Worm (Caenorhabditis elegans) whole organism, L4 larva: ENCODE data around the gene mpk-2.

Experiments
- D1046.2 ChIP-seq: fragments of 200-800 bp; sonication (Bioruptor generic); IDR thresholded peaks from 2 replicates; pipeline ENCODE4 v1.3.6; 2022; ENCODE audit warnings: missing genetic modification characterization, missing compliant biosample characterization
- F10B5.3 ChIP-seq: sonication (generic microtip); optimal IDR thresholded peaks from 2 replicates; lab custom pipeline; 2016; ENCODE audit warnings: mild to moderate bottlenecking, missing genetic modification characterization, missing compliant biosample characterization
- F37D6.2 ChIP-seq: sonication (generic microtip); optimal IDR thresholded peaks from 2 replicates; lab custom pipeline; 2016; ENCODE audit warnings: mild to moderate bottlenecking, missing genetic modification characterization, missing compliant biosample characterization
- F49E8.2 ChIP-seq: sonication (generic microtip); optimal IDR thresholded peaks from 2 replicates; lab custom pipeline; 2016; ENCODE audit warnings: missing compliant biosample characterization, mild to moderate bottlenecking, missing genetic modification characterization, borderline replicate concordance
- T26A8.4 ChIP-seq: fragments of 200-800 bp; sonication (Bioruptor generic); IDR thresholded peaks from 2 replicates; pipeline ENCODE4 v1.3.6; 2022; ENCODE audit warnings: missing genetic modification characterization, missing compliant biosample characterization
- Y48G9A.11 ChIP-seq: fragments of 200-800 bp; sonication (Bioruptor generic); IDR thresholded peaks from 2 replicates; pipeline ENCODE4 v1.3.6; 2022; ENCODE audit warnings: missing genetic modification reagents, missing genetic modification characterization, missing compliant biosample characterization
- Y5F2A.4 ChIP-seq: fragments of 200-800 bp; sonication (Bioruptor generic); optimal IDR thresholded peaks from 2 replicates; lab custom pipeline; 2018; ENCODE audit warnings: mild to moderate bottlenecking, missing genetic modification characterization, missing compliant biosample characterization
- ZK337.2 ChIP-seq: fragments of 200-800 bp; sonication (Bioruptor generic); IDR thresholded peaks from 2 replicates; pipeline ENCODE4 v1.3.6; 2022; ENCODE audit warnings: missing genetic modification reagents, missing genetic modification characterization, missing compliant biosample characterization
- ZK546.5 ChIP-seq, 2 experiments: sonication (generic microtip); optimal IDR thresholded peaks; 2 replicates each; lab custom pipeline; 2017; ENCODE audit warnings: missing biosample characterization in 2 of 2, missing genetic modification characterization in 2 of 2
- aha-1 ChIP-seq: fragments of 150-350 bp; peaks from one replicate; lab custom pipeline; 2014; ENCODE audit warnings: missing biosample characterization, missing genetic modification characterization
- aly-2 ChIP-seq: sonication (generic microtip); optimal IDR thresholded peaks from 2 replicates; lab custom pipeline; 2018; ENCODE audit warnings: missing biosample characterization, missing genetic modification characterization
- ama-1 ChIP-seq: fragments of 150-350 bp; optimal IDR thresholded peaks from 2 replicates; lab custom pipeline; 2014; ENCODE audit warnings: inconsistent platforms, mixed read lengths
- arid-1 ChIP-seq: fragments of 200-800 bp; sonication (Bioruptor generic); conservative IDR thresholded peaks from 2 replicates; pipeline ENCODE4 v1.3.6; 2022; ENCODE audit warnings: missing genetic modification reagents, missing genetic modification characterization, missing compliant biosample characterization
- ceh-20 ChIP-seq: fragments of 200-800 bp; sonication (Bioruptor generic); IDR thresholded peaks from 2 replicates; pipeline ENCODE4 v1.3.6; 2022; ENCODE audit warnings: missing genetic modification reagents, missing genetic modification characterization, missing compliant biosample characterization
- ceh-32 ChIP-seq: sonication (generic microtip); optimal IDR thresholded peaks from 2 replicates; lab custom pipeline; 2016; ENCODE audit warnings: mild to moderate bottlenecking, missing genetic modification characterization, missing compliant biosample characterization; ENCODE audit not compliant: poor library complexity
- ceh-62 ChIP-seq: sonication (generic microtip); optimal IDR thresholded peaks from 2 replicates; lab custom pipeline; 2017; ENCODE audit warnings: missing biosample characterization, missing genetic modification characterization
- daf-12 ChIP-seq: fragments of 150-350 bp; optimal IDR thresholded peaks from 2 replicates; lab custom pipeline; 2014; ENCODE audit warnings: missing biosample characterization, missing genetic modification reagents, missing genetic modification characterization
- daf-16 ChIP-seq, 3 experiments: sonication (generic microtip); optimal IDR thresholded peaks; 2 replicates each; lab custom pipeline; 2016 to 2017; ENCODE audit warnings: missing genetic modification characterization in 3 of 3, missing genetic modification reagents in 3 of 3, mild to moderate bottlenecking in 2 of 3, missing compliant biosample characterization in 2 of 3, missing biosample characterization in 1 of 3, moderate library complexity in 1 of 3
- dmd-8 ChIP-seq: fragments of 200-800 bp; sonication (Bioruptor generic); IDR thresholded peaks from 2 replicates; pipeline ENCODE4 v1.3.6; 2022; ENCODE audit warnings: missing genetic modification characterization, missing compliant biosample characterization
- dmd-9 ChIP-seq: fragments of 200-800 bp; sonication (Bioruptor generic); IDR thresholded peaks from 2 replicates; pipeline ENCODE4 v1.3.6; 2022; ENCODE audit warnings: missing genetic modification reagents, missing genetic modification characterization, missing compliant biosample characterization
- duxl-1 ChIP-seq: sonication (generic microtip); optimal IDR thresholded peaks from 2 replicates; lab custom pipeline; 2016; ENCODE audit warnings: mild to moderate bottlenecking, missing genetic modification characterization, moderate library complexity, missing compliant biosample characterization; ENCODE audit not compliant: poor library complexity
- egl-27 ChIP-seq: sonication (generic microtip); optimal IDR thresholded peaks from 3 replicates; lab custom pipeline; 2017; ENCODE audit warnings: missing biosample characterization, missing genetic modification reagents, missing genetic modification characterization
- hif-1 ChIP-seq, 2 experiments: sonication (generic microtip); optimal IDR thresholded peaks; 2 replicates each; lab custom pipeline; 2016 to 2017; ENCODE audit warnings: missing compliant biosample characterization in 2 of 2, missing genetic modification characterization in 2 of 2, missing genetic modification reagents in 2 of 2, missing genotype in 2 of 2, mild to moderate bottlenecking in 1 of 2
- hmg-1.1 ChIP-seq: fragments of 200-800 bp; sonication (Bioruptor generic); IDR thresholded peaks from 2 replicates; pipeline ENCODE4 v1.3.6; 2022; ENCODE audit warnings: missing genetic modification reagents, missing genetic modification characterization, missing compliant biosample characterization
- lin-13 ChIP-seq: fragments of 150-350 bp; optimal IDR thresholded peaks from 2 replicates; lab custom pipeline; 2014; ENCODE audit warnings: missing biosample characterization, missing genetic modification reagents, missing genetic modification characterization
- lin-29 ChIP-seq: fragments of 200-800 bp; sonication (Bioruptor generic); IDR thresholded peaks from 2 replicates; pipeline ENCODE4 v1.3.6; 2022; ENCODE audit warnings: missing genetic modification reagents, missing genetic modification characterization, missing compliant biosample characterization
- lir-3 ChIP-seq: sonication (generic microtip); optimal IDR thresholded peaks from 2 replicates; lab custom pipeline; 2016; ENCODE audit warnings: mild to moderate bottlenecking, missing genetic modification characterization, missing compliant biosample characterization
- madf-5 ChIP-seq, 2 experiments: fragments of 200-800 bp; sonication (Bioruptor generic); IDR thresholded peaks; 2 replicates each; pipeline ENCODE4 v1.3.6; 2022; ENCODE audit warnings: missing compliant biosample characterization in 2 of 2, missing genetic modification characterization in 2 of 2
- mes-2 ChIP-seq: sonication (generic microtip); optimal IDR thresholded peaks from 2 replicates; lab custom pipeline; 2016; ENCODE audit warnings: missing genotype, mild to moderate bottlenecking, missing genetic modification characterization, missing compliant biosample characterization; ENCODE audit not compliant: poor library complexity, severe bottlenecking
- nhr-10 ChIP-seq: fragments of 150-350 bp; optimal IDR thresholded peaks from 2 replicates; lab custom pipeline; 2014; ENCODE audit warnings: missing biosample characterization, missing genetic modification characterization
- nhr-102 ChIP-seq: sonication (generic microtip); optimal IDR thresholded peaks from 2 replicates; lab custom pipeline; 2016; ENCODE audit warnings: mild to moderate bottlenecking, missing genetic modification characterization, moderate library complexity, missing compliant biosample characterization
- nhr-25 ChIP-seq: sonication (generic microtip); optimal IDR thresholded peaks from 2 replicates; lab custom pipeline; 2017; ENCODE audit warnings: missing genetic modification characterization, mild to moderate bottlenecking, missing compliant biosample characterization, antibody characterized with exemption, moderate library complexity, borderline replicate concordance; ENCODE audit not compliant: insufficient read depth
- pha-4 ChIP-seq, 2 experiments: fragments of 150-350 bp in 1 of 2; fragments of 200-800 bp in 1 of 2; sonication (Bioruptor generic) in 1 of 2; IDR thresholded peaks in 1 of 2; optimal IDR thresholded peaks in 1 of 2; 2 replicates each; pipeline versions ENCODE4 v1.3.6 to Lab custom; 2014 to 2022; ENCODE audit warnings: missing genetic modification characterization in 2 of 2, missing genetic modification reagents in 2 of 2, missing biosample characterization in 1 of 2, missing compliant biosample characterization in 1 of 2
- php-3 ChIP-seq: fragments of 200-800 bp; sonication (Bioruptor generic); IDR thresholded peaks from 2 replicates; pipeline ENCODE4 v1.3.6; 2022; ENCODE audit warnings: missing genetic modification reagents, missing genetic modification characterization, missing compliant biosample characterization
- pqm-1 ChIP-seq: sonication (generic microtip); optimal IDR thresholded peaks from 2 replicates; lab custom pipeline; 2017; ENCODE audit warnings: missing biosample characterization, missing genetic modification characterization
- rbr-2 ChIP-seq: sonication (generic microtip); optimal IDR thresholded peaks from 2 replicates; lab custom pipeline; 2016; ENCODE audit warnings: missing genotype, missing genetic modification characterization, missing compliant biosample characterization
- skn-1 ChIP-seq: fragments of 150-350 bp; optimal IDR thresholded peaks from 2 replicates; lab custom pipeline; 2014; ENCODE audit warnings: missing biosample characterization, missing genetic modification characterization
- snpc-1.2 ChIP-seq: fragments of 200-800 bp; sonication (Bioruptor generic); IDR thresholded peaks from 2 replicates; pipeline ENCODE4 v1.3.6; 2022; ENCODE audit warnings: missing genetic modification reagents, missing genetic modification characterization, missing compliant biosample characterization
- spr-1 ChIP-seq: sonication (generic microtip); optimal IDR thresholded peaks from 2 replicates; lab custom pipeline; 2016; ENCODE audit warnings: mild to moderate bottlenecking, missing genetic modification characterization, missing compliant biosample characterization
- spr-3 ChIP-seq: fragments of 200-800 bp; sonication (Bioruptor generic); optimal IDR thresholded peaks from 2 replicates; lab custom pipeline; 2018; ENCODE audit warnings: mild to moderate bottlenecking, missing genetic modification characterization, missing compliant biosample characterization
- tag-97 ChIP-seq: fragments of 200-800 bp; sonication (Bioruptor generic); IDR thresholded peaks from 2 replicates; pipeline ENCODE4 v1.3.6; 2022; ENCODE audit warnings: missing genetic modification characterization, missing compliant biosample characterization
- unc-130 ChIP-seq: sonication (generic microtip); optimal IDR thresholded peaks from 2 replicates; lab custom pipeline; 2016; ENCODE audit warnings: missing genetic modification reagents, missing genetic modification characterization, missing compliant biosample characterization
- unc-39 ChIP-seq: sonication (generic microtip); optimal IDR thresholded peaks from 2 replicates; lab custom pipeline; 2017; ENCODE audit warnings: missing biosample characterization, missing genetic modification characterization
- unc-62 ChIP-seq, 3 experiments: fragments of 150-350 bp in 1 of 3; sonication (generic microtip); optimal IDR thresholded peaks in 2 of 3; peaks in 1 of 3; 1 replicate in 1 of 3; 2 replicates in 2 of 3; lab custom pipeline; 2014 to 2017; ENCODE audit warnings: missing biosample characterization in 3 of 3, missing genetic modification characterization in 3 of 3, missing genetic modification reagents in 3 of 3, missing genotype in 1 of 3
- zag-1 ChIP-seq: fragments of 150-350 bp; optimal IDR thresholded peaks from 2 replicates; lab custom pipeline; 2014; ENCODE audit warnings: missing biosample characterization, missing genetic modification characterization
- zfp-2 ChIP-seq: sonication (generic microtip); optimal IDR thresholded peaks from 2 replicates; lab custom pipeline; 2016; ENCODE audit warnings: mild to moderate bottlenecking, missing genetic modification characterization, missing compliant biosample characterization
- zip-11 ChIP-seq: fragments of 200-800 bp; sonication (Bioruptor generic); IDR thresholded peaks from 2 replicates; pipeline ENCODE4 v1.3.6; 2022; ENCODE audit warnings: missing genetic modification characterization, missing compliant biosample characterization
- ztf-11 ChIP-seq: fragments of 150-350 bp; optimal IDR thresholded peaks from 2 replicates; lab custom pipeline; 2014; ENCODE audit warnings: missing biosample characterization, missing genetic modification characterization
- ztf-7 ChIP-seq: fragments of 150-350 bp; optimal IDR thresholded peaks from 2 replicates; lab custom pipeline; 2014; ENCODE audit warnings: missing biosample characterization, missing genetic modification characterization

Gene mpk-2

DNA sequence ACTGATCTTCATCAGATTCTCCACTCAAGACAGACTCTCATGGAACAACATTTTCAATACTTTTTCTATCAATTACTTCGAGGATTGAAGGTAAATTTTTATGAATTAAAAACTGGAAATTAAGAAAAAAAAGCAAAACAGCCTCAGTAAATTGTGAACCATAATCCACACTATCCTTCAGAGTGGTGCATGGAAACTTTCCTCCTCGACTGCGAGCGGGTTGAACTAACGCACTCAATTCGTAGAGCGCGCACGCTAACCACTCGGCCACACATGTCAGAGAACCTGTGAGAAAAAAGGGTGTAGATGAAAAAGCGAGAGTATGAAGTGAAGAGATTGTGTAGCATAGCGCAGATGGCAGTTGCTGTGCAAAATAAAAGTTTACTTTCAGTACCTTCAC lies 1.1 kb downstream of the mpk-2 start (continued):
- TF ChIP-seq unc-62 (GFP tag; optimal IDR thresholded peaks at IDR 0.05 in 1 of 2; lab: Kevin White, UChicago) (peak in 1 of 2 experiments; percentile 82), unc-62 (tag; optimal IDR thresholded peaks at IDR 0.05; lab: Kevin White, UChicago) (no peak), php-3 (peak; percentile 58; the same call in 1 of the 2 replicates), nhr-25 (no peak), lin-29 (GFP tag; lab: Robert Waterston, UW) (peak; percentile 65), Y5F2A.4 (GFP tag; lab: Kevin White, UChicago) (peak; percentile 75), aly-2 (tag; lab: Kevin White, UChicago) (peak; percentile 4), F37D6.2 (tag; lab: Kevin White, UChicago) (peak; percentile 22), daf-12 (no peak), pqm-1 (tag; lab: Kevin White, UChicago) (no peak), hmg-1.1 (GFP tag; lab: Robert Waterston, UW) (peak; percentile 89), ama-1 (lab: Kevin White, UChicago) (no peak), F10B5.3 (tag; lab: Kevin White, UChicago) (peak; percentile 60), Y48G9A.11 (GFP tag; lab: Robert Waterston, UW) (peak; percentile 76), ZK546.5 (tag; optimal IDR thresholded peaks at IDR 0.05; lab: Kevin White, UChicago) (no peak), arid-1 (GFP tag; lab: Robert Waterston, UW) (peak; percentile 90), zip-11 (peak; percentile 73; the same call in 1 of the 2 replicates), aha-1 (peak; percentile 99), dmd-9 (GFP tag; lab: Robert Waterston, UW) (0 out of 2 replicates have a peak, but pooled peaks have one; percentile 30), ztf-7 (tag; lab: Kevin White, UChicago) (peak; percentile 32), egl-27 (tag; lab: Kevin White, UChicago) (no peak), hif-1 (tag; optimal IDR thresholded peaks at IDR 0.05; lab: Kevin White, UChicago) (peak in 1 of 2 experiments; percentile 25), tag-97 (no peak), snpc-1.2 (GFP tag; lab: Robert Waterston, UW) (no peak; the same call in 1 of the 2 replicates), mes-2 (tag; lab: Kevin White, UChicago) (peak; percentile 92), dmd-8 (peak; percentile 94), madf-5 (GFP tag; IDR thresholded peaks at IDR 0.05; lab: Robert Waterston, UW) (peak; percentile 83 to 84; a peak in 3 of 4 replicates), unc-39 (tag; lab: Kevin White, UChicago) (no peak), lir-3 (tag; lab: Kevin White, UChicago) (peak; percentile 78), spr-3 (peak; percentile 75), ceh-20 (GFP tag; lab: Robert Waterston, UW) (peak; percentile 81; the same call in 1 of the 2 replicates), nhr-102 (peak; percentile 82), ztf-11 (no peak), spr-1 (peak; percentile 86), rbr-2 (tag; lab: Kevin White, UChicago) (peak; percentile 71), zag-1 (no peak), F49E8.2 (tag; lab: Kevin White, UChicago) (peak; percentile 63), nhr-10 (no peak), ceh-62 (tag; lab: Kevin White, UChicago) (no peak), lin-13 (GFP tag; lab: Kevin White, UChicago) (peak; percentile 48), D1046.2 (GFP tag; lab: Robert Waterston, UW) (peak; percentile 88), unc-130 (GFP tag; lab: Kevin White, UChicago) (peak; percentile 80), zfp-2 (tag; lab: Kevin White, UChicago) (peak; percentile 55), daf-16 (GFP tag; optimal IDR thresholded peaks at IDR 0.05; lab: Kevin White, UChicago) (peak in 1 of 2 experiments; percentile 94), daf-16 (tag; optimal IDR thresholded peaks at IDR 0.05; lab: Kevin White, UChicago) (peak; percentile 78), T26A8.4 (no peak; the same call in 1 of the 2 replicates), ceh-32 (tag; lab: Kevin White, UChicago) (no peak), pha-4 (GFP tag; IDR thresholded peaks at IDR 0.05; lab: Robert Waterston, UW) (no peak; the same call in 1 of the 2 replicates), pha-4 (tag; optimal IDR thresholded peaks at IDR 0.05; lab: Kevin White, UChicago) (no peak), duxl-1 (tag; lab: Kevin White, UChicago) (peak; percentile 85), skn-1 (tag; lab: Kevin White, UChicago) (no peak), ZK337.2 (GFP tag; lab: Robert Waterston, UW) (0 out of 2 replicates have a peak, but pooled peaks have one; percentile 73)
